Fruit fly (Drosophila melanogaster) whole organism, prepupa: ENCODE data around the gene jdp.

ENCODE experiments used
- Blimp-1 ChIP-seq: fragments of 200-800 bp; sonication (Bioruptor generic); optimal IDR thresholded peaks from 3 replicates; lab custom pipeline; 2017; ENCODE audit warnings: missing biosample characterization, missing genetic modification characterization, mild to moderate bottlenecking, moderate library complexity, missing genetic modification reagents
- CG6854 ChIP-seq: fragments of 200-800 bp; sonication (Bioruptor generic); optimal IDR thresholded peaks from 2 replicates; lab custom pipeline; 2017; ENCODE audit warnings: missing biosample characterization, mild to moderate bottlenecking, missing genetic modification characterization
- Eip78C ChIP-seq: fragments of 200-800 bp; sonication (Bioruptor generic); peaks from one replicate; lab custom pipeline; 2016; ENCODE audit warnings: missing biosample characterization, missing genetic modification characterization
- Sox14 ChIP-seq: fragments of 200-800 bp; sonication (Bioruptor generic); optimal IDR thresholded peaks from 3 replicates; lab custom pipeline; 2016; ENCODE audit warnings: missing biosample characterization, missing genetic modification characterization
- fkh ChIP-seq: fragments of 200-800 bp; sonication (Bioruptor generic); optimal IDR thresholded peaks from 3 replicates; lab custom pipeline; 2017; ENCODE audit warnings: missing biosample characterization, mild to moderate bottlenecking, missing genetic modification characterization, moderate library complexity
- pdm3 ChIP-seq: fragments of 200-800 bp; sonication (Bioruptor generic); optimal IDR thresholded peaks from 3 replicates; lab custom pipeline; 2016; ENCODE audit warnings: missing biosample characterization, missing genetic modification characterization
- svp ChIP-seq: fragments of 200-800 bp; sonication (Bioruptor generic); peaks from one replicate; lab custom pipeline; 2016; ENCODE audit warnings: missing biosample characterization, missing genetic modification characterization

Gene jdp

dm6 chr3R:30467062-30467461, 59.8 kb downstream of the jdp start:
- no peak for TF ChIP-seq Eip78C (GFP tag; lab: Kevin White, UChicago)
- no peak for TF ChIP-seq CG6854
- no peak for TF ChIP-seq Blimp-1 (GFP tag; lab: Kevin White, UChicago)
- no peak for TF ChIP-seq pdm3
- TF ChIP-seq Sox14 (GFP tag; lab: Kevin White, UChicago) = no peak
- peak; percentile 20 for TF ChIP-seq svp (GFP tag; lab: Kevin White, UChicago)
- no peak for TF ChIP-seq fkh (GFP tag; lab: Kevin White, UChicago)
